Worm (Caenorhabditis elegans) whole organism, L2 larva: ENCODE results near the gene C15F1.1.

ENCODE experiments used
- F13H6.1 ChIP-seq: sonication (generic microtip); optimal IDR thresholded peaks from 2 replicates; lab custom pipeline; 2016; ENCODE audit warnings: missing genetic modification characterization, missing compliant biosample characterization
- ama-1 ChIP-seq: fragments of 150-350 bp; optimal IDR thresholded peaks from 2 replicates; lab custom pipeline; 2018; ENCODE audit warnings: inconsistent platforms
- ceh-82 ChIP-seq: fragments of 150-350 bp; optimal IDR thresholded peaks from 2 replicates; lab custom pipeline; 2014; ENCODE audit warnings: missing biosample characterization, missing genetic modification characterization
- elt-1 ChIP-seq: fragments of 150-350 bp; optimal IDR thresholded peaks from 2 replicates; lab custom pipeline; 2014; ENCODE audit warnings: missing biosample characterization, missing genetic modification characterization
- lin-39 ChIP-seq: fragments of 150-350 bp; optimal IDR thresholded peaks from 2 replicates; lab custom pipeline; 2014; ENCODE audit warnings: missing biosample characterization, missing genetic modification reagents, missing genetic modification characterization
- lsy-2 ChIP-seq, 2 experiments: fragments of 150-350 bp in 1 of 2; sonication (generic microtip) in 1 of 2; optimal IDR thresholded peaks; 2 replicates each; lab custom pipeline; 2014 to 2017; ENCODE audit warnings: missing biosample characterization in 2 of 2, missing genetic modification characterization in 2 of 2
- nhr-12 ChIP-seq: fragments of 150-350 bp; optimal IDR thresholded peaks from 2 replicates; lab custom pipeline; 2014; ENCODE audit warnings: missing biosample characterization, missing genetic modification characterization
- snpc-4 ChIP-seq: fragments of 150-350 bp; optimal IDR thresholded peaks from 2 replicates; lab custom pipeline; 2014; ENCODE audit warnings: missing biosample characterization, missing genetic modification characterization

ce11 chrII:6967618-6968017 lies 22.1 kb upstream of the C15F1.1 start, which contains the start of gene eif-2Bgamma:
- TF ChIP-seq elt-1 (tag; lab: Kevin White, UChicago) (no peak), F13H6.1 (tag; lab: Kevin White, UChicago) (no peak), ceh-82 (no peak), lin-39 (tag; lab: Kevin White, UChicago) (no peak), lsy-2 (tag; optimal IDR thresholded peaks at IDR 0.05; lab: Kevin White, UChicago) (peak in 1 of 2 experiments; percentile 71), nhr-12 (tag; lab: Kevin White, UChicago) (no peak), snpc-4 (tag; lab: Kevin White, UChicago) (peak; percentile 80), ama-1 (lab: Kevin White, UChicago) (no peak)
